Worm (Caenorhabditis elegans): ENCODE results near the gene Y57E12B.11.

DNA sequence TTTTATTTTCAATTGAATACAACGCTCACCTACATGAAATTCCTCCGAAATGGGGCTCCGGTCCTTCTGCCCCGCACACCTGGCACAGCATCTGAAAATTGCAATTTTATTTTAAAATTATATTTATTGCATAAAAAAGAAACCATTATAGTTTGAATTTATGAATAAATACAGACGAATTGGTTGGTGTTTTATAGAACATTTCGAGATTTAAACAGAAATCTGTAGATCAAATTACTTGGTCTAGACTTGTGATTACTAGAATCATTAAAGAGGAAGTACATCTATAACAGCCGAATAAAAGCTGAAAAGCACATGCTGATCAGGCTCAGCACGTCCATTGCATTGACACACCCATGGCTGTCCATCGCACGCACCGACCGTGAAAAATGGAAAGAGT, 42.1 kb upstream of the Y57E12B.11 start, which contains the start of gene nhr-162:
- TF ChIP-seq pqm-1 (tag; optimal IDR thresholded peaks at IDR 0.05), result no peak
- no peak for TF ChIP-seq ets-4 (tag; optimal IDR thresholded peaks at IDR 0.05)
- TF ChIP-seq ceh-34 (tag; optimal IDR thresholded peaks at IDR 0.05), result no peak
- no peak for TF ChIP-seq pag-3 (tag; optimal IDR thresholded peaks at IDR 0.05; ENCODE audit: borderline replicate concordance)
- TF ChIP-seq fkh-10 (GFP tag; optimal IDR thresholded peaks at IDR 0.05), result no peak
- no peak for TF ChIP-seq T23F11.4 (GFP tag; optimal IDR thresholded peaks at IDR 0.05)
- no peak for TF ChIP-seq fkh-6 (tag; optimal IDR thresholded peaks at IDR 0.05)
- TF ChIP-seq zip-5 (tag; optimal IDR thresholded peaks at IDR 0.05), result no peak
- TF ChIP-seq fax-1 (tag; optimal IDR thresholded peaks at IDR 0.05), result no peak
- TF ChIP-seq pha-4 (tag; optimal IDR thresholded peaks at IDR 0.05), result no peak

Measured in whole organism, late embryonic.